Worm (Caenorhabditis elegans) whole organism, late embryonic: ENCODE results near the gene cal-7.

Experiments
- ceh-14 ChIP-seq: sonication (generic microtip); optimal IDR thresholded peaks from 2 replicates; lab custom pipeline; 2016; ENCODE audit warnings: missing genotype, missing genetic modification characterization, missing compliant biosample characterization
- che-1 ChIP-seq: sonication (generic microtip); optimal IDR thresholded peaks from 2 replicates; lab custom pipeline; 2016; ENCODE audit warnings: mild to moderate bottlenecking, missing genetic modification characterization, missing compliant biosample characterization
- elt-2 ChIP-seq: sonication (generic microtip); optimal IDR thresholded peaks from 2 replicates; lab custom pipeline; 2016; ENCODE audit warnings: missing genetic modification reagents, missing genetic modification characterization, missing compliant biosample characterization
- eyg-1 ChIP-seq: sonication (generic microtip); optimal IDR thresholded peaks from 2 replicates; lab custom pipeline; 2016; ENCODE audit warnings: missing genotype, missing genetic modification characterization, missing compliant biosample characterization
- madf-2 ChIP-seq: sonication (generic microtip); optimal IDR thresholded peaks from 2 replicates; lab custom pipeline; 2017; ENCODE audit warnings: missing genetic modification characterization, missing compliant biosample characterization
- nhr-11 ChIP-seq: fragments of 150-350 bp; optimal IDR thresholded peaks from 2 replicates; lab custom pipeline; 2014; ENCODE audit warnings: missing biosample characterization, missing genetic modification characterization
- npax-4 ChIP-seq: sonication (generic microtip); optimal IDR thresholded peaks from 2 replicates; lab custom pipeline; 2016; ENCODE audit warnings: missing genetic modification characterization, missing compliant biosample characterization
- pha-4 ChIP-seq: fragments of 150-350 bp; optimal IDR thresholded peaks from 2 replicates; lab custom pipeline; 2018; ENCODE audit warnings: missing biosample characterization, missing genetic modification reagents, missing genetic modification characterization
- tbx-2 ChIP-seq: sonication (generic microtip); optimal IDR thresholded peaks from 2 replicates; lab custom pipeline; 2016; ENCODE audit warnings: missing genetic modification characterization, missing compliant biosample characterization
- unc-42 ChIP-seq: sonication (generic microtip); optimal IDR thresholded peaks from 2 replicates; lab custom pipeline; 2016; ENCODE audit warnings: missing genotype, missing genetic modification characterization, missing compliant biosample characterization
- unc-55 ChIP-seq: sonication (generic microtip); optimal IDR thresholded peaks from 2 replicates; lab custom pipeline; 2017; ENCODE audit warnings: missing biosample characterization, missing genetic modification reagents, missing genetic modification characterization
- unc-86 ChIP-seq: sonication (generic microtip); optimal IDR thresholded peaks from 2 replicates; lab custom pipeline; 2016; ENCODE audit warnings: missing genetic modification characterization, missing compliant biosample characterization

DNA sequence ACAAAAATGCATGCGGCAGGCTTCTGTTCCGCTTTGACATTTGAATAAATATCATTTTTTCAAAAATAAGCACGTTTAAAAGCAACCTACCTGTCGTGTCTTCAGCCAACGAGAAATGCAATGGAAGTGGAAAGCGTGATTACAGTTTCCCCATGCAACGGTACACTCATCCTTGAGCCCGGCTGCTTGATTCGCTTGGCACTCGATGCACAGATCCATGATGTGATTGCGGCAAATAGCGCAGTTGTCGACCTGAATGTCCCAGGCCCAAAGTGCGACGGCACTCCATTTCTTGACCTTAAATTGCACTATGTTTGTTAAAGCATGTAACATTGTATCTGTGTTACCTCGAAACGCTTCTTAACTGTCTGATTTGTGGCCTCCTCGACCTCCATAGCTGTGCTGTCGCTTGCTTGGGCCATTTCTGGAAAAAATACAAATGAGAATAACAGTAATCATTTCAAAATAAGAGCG lies 43.8 kb upstream of the cal-7 start, which contains the start of gene rbx-1:
- TF ChIP-seq eyg-1: no peak
- TF ChIP-seq pha-4 (tag; lab: Kevin White, UChicago): no peak
- no peak for TF ChIP-seq madf-2 (tag; lab: Kevin White, UChicago)
- TF ChIP-seq che-1 (tag; lab: Kevin White, UChicago): no peak
- no peak for TF ChIP-seq npax-4
- TF ChIP-seq unc-42 (tag; lab: Kevin White, UChicago): no peak
- TF ChIP-seq unc-55: no peak
- no peak for TF ChIP-seq tbx-2 (tag; lab: Kevin White, UChicago)
- TF ChIP-seq nhr-11 (tag; lab: Kevin White, UChicago): no peak
- no peak for TF ChIP-seq ceh-14 (tag; lab: Kevin White, UChicago)
- no peak for TF ChIP-seq elt-2 (tag; lab: Kevin White, UChicago)
- no peak for TF ChIP-seq unc-86
